Fruit fly (Drosophila melanogaster): ENCODE data around the gene ome.
A peak's percentile ranks its signal among the peaks of the same experiment; 100 is the strongest.

Gene ome

dm6 chr3L:14634773-14635563 lies 37.7 kb upstream of the ome start (continued):
- peak; percentile 54 for TF ChIP-seq CG15011 (GFP tag; optimal IDR thresholded peaks at IDR 0.05)
- TF ChIP-seq gcm (GFP tag; optimal IDR thresholded peaks at IDR 0.05): peak; percentile 76
- peak; percentile 19 for TF ChIP-seq CTCF (GFP tag; optimal IDR thresholded peaks at IDR 0.05)
- TF ChIP-seq Tbp (GFP tag; optimal IDR thresholded peaks at IDR 0.05): no peak
- no peak for TF ChIP-seq z (GFP tag; IDR thresholded peaks at IDR 0.05)
- TF ChIP-seq H2.0 (GFP tag; IDR thresholded peaks at IDR 0.05): no peak
- no peak for TF ChIP-seq ftz-f1 (GFP tag; optimal IDR thresholded peaks at IDR 0.05)
- TF ChIP-seq wek (GFP tag; optimal IDR thresholded peaks at IDR 0.05): no peak
- peak; percentile 77 for TF ChIP-seq CG2678 (tag; optimal IDR thresholded peaks at IDR 0.05)
- TF ChIP-seq Bdp1 (GFP tag; optimal IDR thresholded peaks at IDR 0.05): no peak
- TF ChIP-seq en (GFP tag; optimal IDR thresholded peaks at IDR 0.05): no peak
- no peak for TF ChIP-seq vfl (GFP tag; optimal IDR thresholded peaks at IDR 0.05)
- peak in 1 of 2 experiments; percentile 36 for TF ChIP-seq dpn (GFP tag; optimal IDR thresholded peaks at IDR 0.05)
- peak; percentile 69 for TF ChIP-seq Hr3 (GFP tag; optimal IDR thresholded peaks at IDR 0.05)
- TF ChIP-seq CG13296 (GFP tag; optimal IDR thresholded peaks at IDR 0.05): no peak
- TF ChIP-seq CkIIα-i1 (GFP tag; IDR thresholded peaks at IDR 0.05): no peak
- TF ChIP-seq CG7556 (GFP tag; optimal IDR thresholded peaks at IDR 0.05): peak; percentile 80
- no peak for TF ChIP-seq bigmax (GFP tag; optimal IDR thresholded peaks at IDR 0.05)
- TF ChIP-seq Sin3A (optimal IDR thresholded peaks at IDR 0.05): no peak
- peak in 1 of 2 experiments; percentile 31 for TF ChIP-seq Pdp1 (GFP tag; optimal IDR thresholded peaks at IDR 0.05)
- TF ChIP-seq mam (GFP tag; optimal IDR thresholded peaks at IDR 0.05): no peak
- TF ChIP-seq tap (tag; optimal IDR thresholded peaks at IDR 0.05): peak; percentile 26
- no peak for TF ChIP-seq CG13894 (tag; optimal IDR thresholded peaks at IDR 0.05)
- TF ChIP-seq CG2202 (tag; optimal IDR thresholded peaks at IDR 0.05): peak; percentile 78
- TF ChIP-seq mld (GFP tag; IDR thresholded peaks at IDR 0.05; ENCODE audit: partially characterized antibody): no peak
- TF ChIP-seq CG10321 (GFP tag; IDR thresholded peaks at IDR 0.05): peak; percentile 47; the same call in 1 of the 2 replicates
- TF ChIP-seq CG9876 (GFP tag; optimal IDR thresholded peaks at IDR 0.05): no peak
- TF ChIP-seq tgo (GFP tag; IDR thresholded peaks at IDR 0.05): peak; percentile 49; the same call in 1 of the 3 replicates
- peak; percentile 42 for TF ChIP-seq CG18764 (GFP tag; optimal IDR thresholded peaks at IDR 0.05)
- no peak for TF ChIP-seq CG13123 (GFP tag; optimal IDR thresholded peaks at IDR 0.05)
- TF ChIP-seq nerfin-1 (tag; optimal IDR thresholded peaks at IDR 0.05): peak; percentile 69
- no peak for TF ChIP-seq kah (GFP tag; optimal IDR thresholded peaks at IDR 0.05)
- TF ChIP-seq toy (GFP tag; IDR thresholded peaks at IDR 0.05): 0 out of 2 replicates have a peak, but pooled peaks have one; percentile 34
- TF ChIP-seq grn (GFP tag; optimal IDR thresholded peaks at IDR 0.05): peak; percentile 71
- peak; percentile 38 for TF ChIP-seq CG2116 (GFP tag; optimal IDR thresholded peaks at IDR 0.05)
- no peak for TF ChIP-seq pho (GFP tag; optimal IDR thresholded peaks at IDR 0.05)
- peak; percentile 77 for TF ChIP-seq CG13424 (tag; optimal IDR thresholded peaks at IDR 0.05)
- no peak for TF ChIP-seq knrl (GFP tag; IDR thresholded peaks at IDR 0.05; ENCODE audit: partially characterized antibody)
- TF ChIP-seq chinmo (GFP tag; IDR thresholded peaks at IDR 0.05; ENCODE audit: partially characterized antibody): no peak
- TF ChIP-seq Rx (GFP tag; IDR thresholded peaks at IDR 0.05): no peak
- TF ChIP-seq hbn (GFP tag; IDR thresholded peaks at IDR 0.05; ENCODE audit: partially characterized antibody): no peak
- TF ChIP-seq Usf (GFP tag; optimal IDR thresholded peaks at IDR 0.05): peak; percentile 57
- peak; percentile 94 for TF ChIP-seq CG14710 (tag; optimal IDR thresholded peaks at IDR 0.05)
- no peak for TF ChIP-seq CG13287 (GFP tag; IDR thresholded peaks at IDR 0.05; ENCODE audit: partially characterized antibody)
- no peak for TF ChIP-seq Fer2 (tag; optimal IDR thresholded peaks at IDR 0.05)
- TF ChIP-seq TFAM (GFP tag; optimal IDR thresholded peaks at IDR 0.05): no peak
- TF ChIP-seq CG11723 (GFP tag; optimal IDR thresholded peaks at IDR 0.05): peak; percentile 31
- no peak for TF ChIP-seq Lpt (GFP tag; optimal IDR thresholded peaks at IDR 0.05)
- no peak for TF ChIP-seq CG8281 (tag; optimal IDR thresholded peaks at IDR 0.05)
- peak; percentile 58 for TF ChIP-seq PHDP (tag; optimal IDR thresholded peaks at IDR 0.05)

Data from whole organism, embryonic.